Fruit fly (Drosophila melanogaster) whole organism, embryonic: ENCODE results near the gene CG31051.
A peak's percentile ranks its signal among the peaks of the same experiment; 100 is the strongest.

Experiments used
- Bgb ChIP-seq: fragments of 200-800 bp; sonication (Bioruptor generic); IDR thresholded peaks from 2 replicates; pipeline ENCODE4 v1.3.6; 2022; ENCODE audit warnings: missing biosample characterization, missing genetic modification characterization; ENCODE audit not compliant: partially characterized antibody
- C15 ChIP-seq: fragments of 200-800 bp; sonication (Bioruptor generic); IDR thresholded peaks from 3 replicates; pipeline ENCODE4 v1.3.6; 2022; ENCODE audit warnings: missing biosample characterization, missing genetic modification characterization
- CG10147 ChIP-seq: fragments of 200-800 bp; sonication (Bioruptor generic); optimal IDR thresholded peaks from 2 replicates; lab custom pipeline; 2019; ENCODE audit warnings: missing biosample characterization, mild to moderate bottlenecking, missing genetic modification characterization, moderate library complexity
- CG10267 ChIP-seq: fragments of 200-800 bp; sonication (Bioruptor generic); optimal IDR thresholded peaks from 2 replicates; lab custom pipeline; 2018; ENCODE audit warnings: missing biosample characterization, mild to moderate bottlenecking, missing genetic modification characterization, moderate library complexity
- CG10654 ChIP-seq: fragments of 200-800 bp; sonication (Bioruptor generic); optimal IDR thresholded peaks from 2 replicates; lab custom pipeline; 2016; ENCODE audit warnings: missing biosample characterization, missing genetic modification characterization
- CG11093 ChIP-seq: fragments of 200-800 bp; sonication (Bioruptor generic); IDR thresholded peaks from 3 replicates; pipeline ENCODE4 v1.3.6; 2022; ENCODE audit warnings: missing biosample characterization, missing genetic modification characterization
- CG11247 ChIP-seq: fragments of 200-800 bp; sonication (Bioruptor generic); IDR thresholded peaks from 2 replicates; pipeline ENCODE4 v1.3.6; 2022; ENCODE audit warnings: missing biosample characterization, missing genetic modification characterization
- CG11456 ChIP-seq: fragments of 200-800 bp; sonication (Bioruptor generic); IDR thresholded peaks from 3 replicates; pipeline ENCODE4 v1.3.6; 2022; ENCODE audit warnings: missing biosample characterization, missing genetic modification characterization
- CG13624 ChIP-seq: fragments of 200-800 bp; sonication (Bioruptor generic); optimal IDR thresholded peaks from 2 replicates; lab custom pipeline; 2016; ENCODE audit warnings: missing biosample characterization, missing genetic modification characterization
- CG17385 ChIP-seq: fragments of 200-800 bp; sonication (Bioruptor generic); optimal IDR thresholded peaks from 3 replicates; lab custom pipeline; 2018; ENCODE audit warnings: missing biosample characterization, mild to moderate bottlenecking, missing genetic modification characterization
- CG18476 ChIP-seq: fragments of 200-800 bp; sonication (Bioruptor generic); optimal IDR thresholded peaks from 2 replicates; lab custom pipeline; 2016; ENCODE audit warnings: missing biosample characterization, mild to moderate bottlenecking, missing genetic modification characterization
- CG18619 ChIP-seq: fragments of 200-800 bp; sonication (Bioruptor generic); optimal IDR thresholded peaks from 3 replicates; lab custom pipeline; 2017; ENCODE audit warnings: missing biosample characterization, mild to moderate bottlenecking, missing genetic modification characterization
- CG32767 ChIP-seq: fragments of 200-800 bp; sonication (Bioruptor generic); IDR thresholded peaks from 2 replicates; pipeline ENCODE4 v1.3.6; 2022; ENCODE audit warnings: missing biosample characterization, missing genetic modification characterization
- CG4328 ChIP-seq: fragments of 200-800 bp; sonication (Bioruptor generic); optimal IDR thresholded peaks from 3 replicates; lab custom pipeline; 2017; ENCODE audit warnings: missing biosample characterization, missing genetic modification reagents, missing genetic modification characterization
- CG6791 ChIP-seq: fragments of 200-800 bp; sonication (Bioruptor generic); IDR thresholded peaks from 3 replicates; pipeline ENCODE4 v1.3.6; 2022; ENCODE audit warnings: missing biosample characterization, missing genetic modification characterization; ENCODE audit not compliant: partially characterized antibody
- CG7745 ChIP-seq: fragments of 200-800 bp; sonication (Bioruptor generic); optimal IDR thresholded peaks from 2 replicates; lab custom pipeline; 2018; ENCODE audit warnings: missing biosample characterization, mild to moderate bottlenecking, missing genetic modification characterization, moderate library complexity
- CG9215 ChIP-seq: fragments of 200-800 bp; sonication (Bioruptor generic); IDR thresholded peaks from 2 replicates; pipeline ENCODE4 v1.3.6; 2022; ENCODE audit warnings: missing biosample characterization, missing genetic modification characterization
- CG9437 ChIP-seq: fragments of 200-800 bp; sonication (Bioruptor generic); optimal IDR thresholded peaks from 2 replicates; lab custom pipeline; 2018; ENCODE audit warnings: missing biosample characterization, mild to moderate bottlenecking, missing genetic modification characterization
- CG9876 ChIP-seq: fragments of 200-800 bp; sonication (Bioruptor generic); optimal IDR thresholded peaks from 2 replicates; lab custom pipeline; 2016; ENCODE audit warnings: missing biosample characterization, missing genetic modification characterization
- CrebB ChIP-seq: fragments of 200-800 bp; sonication (Bioruptor generic); optimal IDR thresholded peaks from 3 replicates; lab custom pipeline; 2018; ENCODE audit warnings: missing biosample characterization, mild to moderate bottlenecking, missing genetic modification characterization
- ERR ChIP-seq: fragments of 200-800 bp; sonication (Bioruptor generic); optimal IDR thresholded peaks from 2 replicates; lab custom pipeline; 2016; ENCODE audit warnings: missing biosample characterization, missing genetic modification characterization
- HLH3B ChIP-seq: fragments of 200-800 bp; sonication (Bioruptor generic); IDR thresholded peaks from 2 replicates; pipeline ENCODE4 v1.3.6; 2022; ENCODE audit warnings: missing biosample characterization, missing genetic modification characterization
- HmgZ ChIP-seq: fragments of 200-800 bp; sonication (Bioruptor generic); optimal IDR thresholded peaks from 2 replicates; lab custom pipeline; 2018; ENCODE audit warnings: missing biosample characterization, mild to moderate bottlenecking, missing genetic modification characterization
- Hr78 ChIP-seq, 2 experiments: fragments of 200-800 bp in 1 of 2; fragments of >200 bp in 1 of 2; sonication (Bioruptor generic) in 1 of 2; optimal IDR thresholded peaks; 2 replicates each; lab custom pipeline; 2017 to 2019; ENCODE audit warnings: missing biosample characterization in 2 of 2, missing genetic modification characterization in 2 of 2, mild to moderate bottlenecking in 1 of 2, moderate library complexity in 1 of 2
- Lim3 ChIP-seq: fragments of 200-800 bp; sonication (Bioruptor generic); IDR thresholded peaks from 2 replicates; pipeline ENCODE4 v1.3.6; 2022; ENCODE audit warnings: missing biosample characterization, missing genetic modification characterization
- NFAT ChIP-seq: fragments of 200-800 bp; sonication (Bioruptor generic); IDR thresholded peaks from 2 replicates; pipeline ENCODE4 v1.3.6; 2022; ENCODE audit warnings: missing biosample characterization, missing genetic modification characterization
- Nf-YB ChIP-seq: fragments of 200-800 bp; sonication (Bioruptor generic); optimal IDR thresholded peaks from 3 replicates; lab custom pipeline; 2019; ENCODE audit warnings: missing biosample characterization, mild to moderate bottlenecking, missing genetic modification characterization, moderate library complexity
- Sin3A ChIP-seq: fragments of >200 bp; optimal IDR thresholded peaks from 2 replicates; lab custom pipeline; 2018
- Tbp ChIP-seq: fragments of >200 bp; optimal IDR thresholded peaks from 2 replicates; lab custom pipeline; 2018; ENCODE audit warnings: missing biosample characterization, missing genetic modification characterization
- ab ChIP-seq: fragments of 200-800 bp; sonication (Bioruptor generic); optimal IDR thresholded peaks from 2 replicates; lab custom pipeline; 2016; ENCODE audit warnings: missing biosample characterization, missing genetic modification characterization
- caup ChIP-seq: fragments of 200-800 bp; sonication (Bioruptor generic); optimal IDR thresholded peaks from 3 replicates; lab custom pipeline; 2017; ENCODE audit warnings: missing biosample characterization, mild to moderate bottlenecking, missing genetic modification characterization, moderate library complexity; ENCODE audit not compliant: severe bottlenecking
- crc ChIP-seq: fragments of 200-800 bp; sonication (Bioruptor generic); optimal IDR thresholded peaks from 2 replicates; lab custom pipeline; 2016; ENCODE audit warnings: missing biosample characterization, missing genetic modification characterization
- ewg ChIP-seq: fragments of 200-800 bp; sonication (Bioruptor generic); optimal IDR thresholded peaks from 3 replicates; lab custom pipeline; 2017; ENCODE audit warnings: mild to moderate bottlenecking, missing biosample characterization, missing genetic modification reagents, missing genetic modification characterization
- gce ChIP-seq: fragments of 200-800 bp; sonication (Bioruptor generic); IDR thresholded peaks from 3 replicates; pipeline ENCODE4 v1.3.6; 2022; ENCODE audit warnings: missing biosample characterization, missing genetic modification characterization
- hb ChIP-seq: fragments of 200-800 bp; sonication (Bioruptor generic); IDR thresholded peaks from 3 replicates; pipeline ENCODE4 v1.3.6; 2022; ENCODE audit warnings: missing biosample characterization, missing genetic modification characterization; ENCODE audit not compliant: partially characterized antibody
- hkb ChIP-seq, 2 experiments: fragments of 200-800 bp in 1 of 2; fragments of >200 bp in 1 of 2; sonication (Bioruptor generic) in 1 of 2; IDR thresholded peaks in 1 of 2; optimal IDR thresholded peaks in 1 of 2; 2 replicates each; pipeline versions ENCODE4 v1.3.6 to Lab custom; 2017 to 2022; ENCODE audit warnings: missing biosample characterization in 1 of 2, missing genetic modification characterization in 1 of 2
- insv ChIP-seq, 2 experiments: fragments of 200-800 bp; sonication (Bioruptor generic); optimal IDR thresholded peaks; 3 replicates each; lab custom pipeline; 2016 to 2018; ENCODE audit warnings: missing biosample characterization in 2 of 2, missing genetic modification characterization in 2 of 2
- kay ChIP-seq: fragments of 200-800 bp; sonication (Bioruptor generic); optimal IDR thresholded peaks from 2 replicates; lab custom pipeline; 2016; ENCODE audit warnings: missing biosample characterization, missing genetic modification characterization
- lilli ChIP-seq: fragments of 200-800 bp; sonication (Bioruptor generic); optimal IDR thresholded peaks from 3 replicates; lab custom pipeline; 2016; ENCODE audit warnings: missing biosample characterization, missing genetic modification characterization
- mirr ChIP-seq: fragments of 200-800 bp; sonication (Bioruptor generic); optimal IDR thresholded peaks from 3 replicates; lab custom pipeline; 2018; ENCODE audit warnings: missing biosample characterization, mild to moderate bottlenecking, missing genetic modification characterization
- nmo ChIP-seq: fragments of 200-800 bp; sonication (Bioruptor generic); optimal IDR thresholded peaks from 2 replicates; lab custom pipeline; 2018; ENCODE audit warnings: missing biosample characterization, mild to moderate bottlenecking, missing genetic modification characterization, moderate library complexity
- p53 ChIP-seq: fragments of 200-800 bp; sonication (Bioruptor generic); optimal IDR thresholded peaks from 2 replicates; lab custom pipeline; 2016; ENCODE audit warnings: missing biosample characterization, missing genetic modification characterization
- pan ChIP-seq, 4 experiments: fragments of >200 bp in 3 of 4; fragments of 200-800 bp in 1 of 4; sonication (Bioruptor generic) in 1 of 4; optimal IDR thresholded peaks in 3 of 4; IDR thresholded peaks in 1 of 4; 2 replicates each; pipeline versions ENCODE4 v1.3.6 to Lab custom; 2017 to 2022; ENCODE audit warnings: missing biosample characterization in 2 of 4, missing genetic modification characterization in 2 of 4, mixed read lengths in 1 of 4
- pita ChIP-seq: fragments of 200-800 bp; sonication (Bioruptor generic); optimal IDR thresholded peaks from 2 replicates; lab custom pipeline; 2017; ENCODE audit warnings: missing biosample characterization, mild to moderate bottlenecking, missing genetic modification characterization
- repo ChIP-seq: fragments of 200-800 bp; sonication (Bioruptor generic); optimal IDR thresholded peaks from 2 replicates; lab custom pipeline; 2016; ENCODE audit warnings: missing biosample characterization, missing genetic modification characterization
- rib ChIP-seq: fragments of 200-800 bp; sonication (Bioruptor generic); IDR thresholded peaks from 2 replicates; pipeline ENCODE4 v1.3.6; 2022; ENCODE audit warnings: missing biosample characterization, missing genetic modification characterization
- sens ChIP-seq: fragments of 200-800 bp; sonication (Bioruptor generic); peaks from one replicate; lab custom pipeline; 2016; ENCODE audit warnings: missing biosample characterization, missing genetic modification characterization
- tio ChIP-seq: fragments of 200-800 bp; sonication (Bioruptor generic); optimal IDR thresholded peaks from 2 replicates; lab custom pipeline; 2017; ENCODE audit warnings: missing biosample characterization, missing genetic modification characterization, inconsistent platforms
- vfl ChIP-seq: fragments of 200-800 bp; sonication (Bioruptor generic); optimal IDR thresholded peaks from 2 replicates; lab custom pipeline; 2016; ENCODE audit warnings: missing biosample characterization, missing genetic modification characterization
- zfh1 ChIP-seq: fragments of 200-800 bp; sonication (Bioruptor generic); IDR thresholded peaks from 3 replicates; pipeline ENCODE4 v1.3.6; 2022; ENCODE audit warnings: missing biosample characterization, missing genetic modification characterization

CG31051 gene

DNA sequence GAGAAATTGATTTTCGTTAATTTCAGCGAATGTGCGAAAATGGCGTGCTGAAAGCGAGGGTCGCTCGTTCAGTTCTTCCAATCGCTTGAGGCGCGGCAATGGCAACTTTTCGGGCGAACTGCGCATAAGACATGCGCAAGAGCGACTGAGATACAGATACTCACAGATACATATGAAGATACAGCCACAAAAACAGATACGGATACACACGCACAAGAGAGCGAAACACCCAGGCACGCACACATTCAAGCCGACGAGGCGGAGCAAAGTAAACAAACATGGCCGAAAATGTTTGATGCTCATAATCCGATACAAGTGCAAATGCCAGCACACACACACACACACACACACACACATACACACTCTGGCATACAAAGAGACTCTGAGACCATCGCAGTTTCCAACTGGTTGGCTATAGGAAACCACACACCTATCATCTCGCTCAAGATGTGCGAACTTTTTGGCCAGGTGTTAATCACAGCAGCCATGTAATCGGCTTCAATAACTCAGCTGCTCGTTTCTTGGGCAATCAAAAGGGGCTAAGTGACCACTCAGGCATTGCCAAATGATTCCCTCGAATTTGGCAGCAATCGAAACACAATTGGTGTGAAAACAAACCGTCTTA lies 26.9 kb upstream of the CG31051 start (continued):
- TF ChIP-seq Bgb (peak; percentile 37; the same call in 1 of the 2 replicates), CG13624 (GFP tag; lab: Kevin White, UChicago) (peak; percentile 34), CG11456 (GFP tag; lab: Robert Waterston, UW) (no peak), CG18619 (no peak), tio (GFP tag; lab: Kevin White, UChicago) (no peak), Tbp (no peak), rib (GFP tag; lab: Robert Waterston, UW) (peak; percentile 88), CG10654 (GFP tag; lab: Kevin White, UChicago) (no peak), CG9437 (no peak), zfh1 (GFP tag; lab: Robert Waterston, UW) (0 out of 3 replicates have a peak, but pooled peaks have one; percentile 27), sens (GFP tag; lab: Kevin White, UChicago) (peak; percentile 62), CG17385 (GFP tag; lab: Kevin White, UChicago) (no peak), NFAT (GFP tag; lab: Robert Waterston, UW) (0 out of 2 replicates have a peak, but pooled peaks have one; percentile 16), caup (GFP tag; lab: Kevin White, UChicago) (peak; percentile 44), kay (GFP tag; lab: Kevin White, UChicago) (no peak), Nf-YB (GFP tag; lab: Kevin White, UChicago) (peak; percentile 95), CG32767 (GFP tag; lab: Robert Waterston, UW) (peak; percentile 76), gce (GFP tag; lab: Robert Waterston, UW) (no peak), Lim3 (no peak), ab (no peak), hkb (optimal IDR thresholded peaks at IDR 0.05; lab: Kevin White, UChicago) (peak; percentile 99), hkb (GFP tag; IDR thresholded peaks at IDR 0.05; lab: Robert Waterston, UW) (no peak), C15 (GFP tag; lab: Robert Waterston, UW) (no peak), insv (GFP tag; optimal IDR thresholded peaks at IDR 0.05; lab: Kevin White, UChicago) (no peak), hb (GFP tag; lab: Robert Waterston, UW) (no peak), CG18476 (GFP tag; lab: Kevin White, UChicago) (peak; percentile 97), pan (optimal IDR thresholded peaks at IDR 0.05; lab: Kevin White, UChicago) (no peak), pan (GFP tag; optimal IDR thresholded peaks at IDR 0.05 in 1 of 2, IDR thresholded peaks at IDR 0.05 in 1 of 2) (peak in 1 of 2 experiments; percentile 28), ERR (no peak), lilli (GFP tag; lab: Kevin White, UChicago) (no peak), CG9876 (GFP tag; lab: Kevin White, UChicago) (no peak), CG6791 (GFP tag; lab: Robert Waterston, UW) (no peak), repo (GFP tag; lab: Kevin White, UChicago) (no peak), CG4328 (no peak), CG10147 (no peak), Hr78 (GFP tag; optimal IDR thresholded peaks at IDR 0.05; lab: Kevin White, UChicago) (no peak), Sin3A (no peak), CG7745 (tag; lab: Kevin White, UChicago) (no peak), HmgZ (tag; lab: Kevin White, UChicago) (peak; percentile 23), CG10267 (tag; lab: Kevin White, UChicago) (no peak), mirr (GFP tag; lab: Kevin White, UChicago) (peak; percentile 28), crc (GFP tag; lab: Kevin White, UChicago) (no peak), CrebB (peak; percentile 23), nmo (GFP tag; lab: Kevin White, UChicago) (no peak), p53 (no peak), CG9215 (GFP tag; lab: Robert Waterston, UW) (no peak), vfl (no peak), CG11247 (no peak), ewg (GFP tag; lab: Kevin White, UChicago) (peak; percentile 95), pita (GFP tag; lab: Kevin White, UChicago) (no peak), CG11093 (GFP tag; lab: Robert Waterston, UW) (no peak), HLH3B (GFP tag; lab: Robert Waterston, UW) (no peak)
